Fruit fly (Drosophila melanogaster) whole organism, embryonic: ENCODE results near the gene Ogdh.

ENCODE experiments used
- B-H1 ChIP-seq: fragments of 200-800 bp; sonication (Bioruptor generic); IDR thresholded peaks from 3 replicates; pipeline ENCODE4 v1.3.6; 2022; ENCODE audit warnings: missing biosample characterization, missing genetic modification characterization
- Blimp-1 ChIP-seq: fragments of 200-800 bp; sonication (Bioruptor generic); optimal IDR thresholded peaks from 3 replicates; lab custom pipeline; 2018; ENCODE audit warnings: missing biosample characterization, missing genetic modification characterization, mild to moderate bottlenecking, moderate library complexity, missing genetic modification reagents
- CG10147 ChIP-seq: fragments of 200-800 bp; sonication (Bioruptor generic); optimal IDR thresholded peaks from 2 replicates; lab custom pipeline; 2019; ENCODE audit warnings: missing biosample characterization, mild to moderate bottlenecking, missing genetic modification characterization, moderate library complexity
- CG11398 ChIP-seq: fragments of 200-800 bp; sonication (Bioruptor generic); optimal IDR thresholded peaks from 2 replicates; lab custom pipeline; 2016; ENCODE audit warnings: missing biosample characterization, missing genetic modification characterization
- CG13894 ChIP-seq: fragments of 200-800 bp; sonication (Bioruptor generic); optimal IDR thresholded peaks from 3 replicates; lab custom pipeline; 2018; ENCODE audit warnings: missing biosample characterization, mild to moderate bottlenecking, missing genetic modification characterization, moderate library complexity
- CG14860 ChIP-seq: fragments of 200-800 bp; sonication (Bioruptor generic); IDR thresholded peaks from 3 replicates; pipeline ENCODE4 v1.3.6; 2022; ENCODE audit warnings: missing biosample characterization, missing genetic modification characterization; ENCODE audit not compliant: partially characterized antibody
- CG2199 ChIP-seq: fragments of 200-800 bp; sonication (Bioruptor generic); IDR thresholded peaks from 3 replicates; pipeline ENCODE4 v1.3.6; 2022; ENCODE audit warnings: missing biosample characterization, missing genetic modification characterization
- CG34224 ChIP-seq: fragments of 200-800 bp; sonication (Bioruptor generic); IDR thresholded peaks from 3 replicates; pipeline ENCODE4 v1.3.6; 2022; ENCODE audit warnings: missing biosample characterization, missing genetic modification characterization; ENCODE audit not compliant: partially characterized antibody
- CG4617 ChIP-seq: fragments of 200-800 bp; sonication (Bioruptor generic); optimal IDR thresholded peaks from 3 replicates; lab custom pipeline; 2016; ENCODE audit warnings: missing biosample characterization, missing genetic modification characterization, borderline replicate concordance
- CG4707 ChIP-seq: fragments of 200-800 bp; sonication (Bioruptor generic); optimal IDR thresholded peaks from 2 replicates; lab custom pipeline; 2018; ENCODE audit warnings: missing biosample characterization, mild to moderate bottlenecking, missing genetic modification characterization, moderate library complexity
- CG5245 ChIP-seq: fragments of 200-800 bp; sonication (Bioruptor generic); optimal IDR thresholded peaks from 3 replicates; lab custom pipeline; 2016; ENCODE audit warnings: missing biosample characterization, missing genetic modification characterization
- CG6272 ChIP-seq: fragments of 200-800 bp; sonication (Bioruptor generic); IDR thresholded peaks from 2 replicates; pipeline ENCODE4 v1.3.6; 2022; ENCODE audit warnings: missing biosample characterization, missing genetic modification characterization
- CG7271 ChIP-seq: fragments of 200-800 bp; sonication (Bioruptor generic); optimal IDR thresholded peaks from 2 replicates; lab custom pipeline; 2018; ENCODE audit warnings: missing biosample characterization, mild to moderate bottlenecking, missing genetic modification characterization, moderate library complexity
- D19A ChIP-seq: fragments of 200-800 bp; optimal IDR thresholded peaks from 3 replicates; lab custom pipeline; 2019; ENCODE audit warnings: missing biosample characterization, mild to moderate bottlenecking, missing genetic modification characterization, moderate library complexity
- D19B ChIP-seq: fragments of 200-800 bp; sonication (Bioruptor generic); optimal IDR thresholded peaks from 2 replicates; lab custom pipeline; 2017; ENCODE audit warnings: missing biosample characterization, mild to moderate bottlenecking, missing genetic modification characterization
- E2f1 ChIP-seq: fragments of 200-800 bp; sonication (Bioruptor generic); IDR thresholded peaks from 2 replicates; pipeline ENCODE4 v1.3.6; 2022; ENCODE audit warnings: missing biosample characterization, missing genetic modification characterization
- Gug ChIP-seq: fragments of 200-800 bp; sonication (Bioruptor generic); IDR thresholded peaks from 4 replicates; pipeline ENCODE4 v1.3.6; 2022; ENCODE audit warnings: missing biosample characterization, missing genetic modification characterization
- HLHmδ ChIP-seq: fragments of 200-800 bp; sonication (Bioruptor generic); optimal IDR thresholded peaks from 2 replicates; lab custom pipeline; 2018; ENCODE audit warnings: missing biosample characterization, mild to moderate bottlenecking, missing genetic modification characterization, moderate library complexity
- Hmr ChIP-seq: fragments of 200-800 bp; sonication (Bioruptor generic); optimal IDR thresholded peaks from 3 replicates; lab custom pipeline; 2017; ENCODE audit warnings: mild to moderate bottlenecking, missing biosample characterization, missing genetic modification reagents, missing genetic modification characterization
- Hmx ChIP-seq: fragments of 200-800 bp; sonication (Bioruptor generic); optimal IDR thresholded peaks from 2 replicates; lab custom pipeline; 2016; ENCODE audit warnings: missing biosample characterization, missing genetic modification characterization
- MTF-1 ChIP-seq: fragments of 200-800 bp; sonication (Bioruptor generic); optimal IDR thresholded peaks from 2 replicates; lab custom pipeline; 2018; ENCODE audit warnings: missing biosample characterization, mild to moderate bottlenecking, missing genetic modification characterization, borderline replicate concordance
- Med ChIP-seq: fragments of 200-800 bp; sonication (Bioruptor generic); peaks from one replicate; lab custom pipeline; 2016; ENCODE audit warnings: missing biosample characterization, missing genetic modification characterization, mild to moderate bottlenecking, inconsistent platforms, moderate library complexity
- PHDP ChIP-seq: fragments of 200-800 bp; sonication (Bioruptor generic); optimal IDR thresholded peaks from 3 replicates; lab custom pipeline; 2018; ENCODE audit warnings: missing biosample characterization, mild to moderate bottlenecking, missing genetic modification characterization, moderate library complexity
- amos ChIP-seq: fragments of 200-800 bp; sonication (Bioruptor generic); IDR thresholded peaks from 2 replicates; pipeline ENCODE4 v1.3.6; 2022; ENCODE audit warnings: missing biosample characterization, missing genetic modification characterization; ENCODE audit not compliant: partially characterized antibody
- ap ChIP-seq: fragments of 200-800 bp; sonication (Bioruptor generic); IDR thresholded peaks from 2 replicates; pipeline ENCODE4 v1.3.6; 2022; ENCODE audit warnings: missing biosample characterization, missing genetic modification characterization
- bbx ChIP-seq: fragments of 200-800 bp; sonication (Bioruptor generic); IDR thresholded peaks from 2 replicates; pipeline ENCODE4 v1.3.6; 2022; ENCODE audit warnings: missing biosample characterization, missing genetic modification characterization; ENCODE audit not compliant: partially characterized antibody
- bigmax ChIP-seq: fragments of 200-800 bp; sonication (Bioruptor generic); optimal IDR thresholded peaks from 2 replicates; lab custom pipeline; 2018; ENCODE audit warnings: missing biosample characterization, mild to moderate bottlenecking, missing genetic modification characterization
- bsh ChIP-seq, 2 experiments: fragments of 200-800 bp; sonication (Bioruptor generic); optimal IDR thresholded peaks; 2 replicates each; lab custom pipeline; 2017 to 2018; ENCODE audit warnings: mild to moderate bottlenecking in 2 of 2, missing biosample characterization in 2 of 2, missing genetic modification characterization in 2 of 2, moderate library complexity in 1 of 2
- cad ChIP-seq: fragments of >200 bp; optimal IDR thresholded peaks from 2 replicates; lab custom pipeline; 2017; ENCODE audit warnings: missing biosample characterization, missing genetic modification characterization
- caup ChIP-seq: fragments of 200-800 bp; sonication (Bioruptor generic); optimal IDR thresholded peaks from 3 replicates; lab custom pipeline; 2017; ENCODE audit warnings: missing biosample characterization, mild to moderate bottlenecking, missing genetic modification characterization, moderate library complexity; ENCODE audit not compliant: severe bottlenecking
- hth ChIP-seq: fragments of >200 bp; optimal IDR thresholded peaks from 2 replicates; lab custom pipeline; 2017; ENCODE audit warnings: inconsistent platforms
- klu ChIP-seq: fragments of 200-800 bp; sonication (Bioruptor generic); IDR thresholded peaks from 2 replicates; pipeline ENCODE4 v1.3.6; 2022; ENCODE audit warnings: missing biosample characterization, missing genetic modification characterization
- lab ChIP-seq: fragments of 200-800 bp; sonication (Bioruptor generic); optimal IDR thresholded peaks from 3 replicates; lab custom pipeline; 2017; ENCODE audit warnings: missing biosample characterization, missing genetic modification characterization, mild to moderate bottlenecking, moderate library complexity, missing genetic modification reagents
- mirr ChIP-seq: fragments of 200-800 bp; sonication (Bioruptor generic); optimal IDR thresholded peaks from 3 replicates; lab custom pipeline; 2018; ENCODE audit warnings: missing biosample characterization, mild to moderate bottlenecking, missing genetic modification characterization
- mld ChIP-seq: fragments of 200-800 bp; sonication (Bioruptor generic); IDR thresholded peaks from 3 replicates; pipeline ENCODE4 v1.3.6; 2022; ENCODE audit warnings: missing biosample characterization, missing genetic modification characterization; ENCODE audit not compliant: partially characterized antibody
- nerfin-1 ChIP-seq: fragments of 200-800 bp; sonication (Bioruptor generic); optimal IDR thresholded peaks from 3 replicates; lab custom pipeline; 2019; ENCODE audit warnings: missing biosample characterization, mild to moderate bottlenecking, missing genetic modification characterization, moderate library complexity
- nom ChIP-seq: fragments of 200-800 bp; sonication (Bioruptor generic); optimal IDR thresholded peaks from 2 replicates; lab custom pipeline; 2017; ENCODE audit warnings: missing biosample characterization, missing genetic modification characterization, mild to moderate bottlenecking, moderate library complexity, missing genetic modification reagents
- odd ChIP-seq: fragments of 200-800 bp; sonication (Bioruptor generic); optimal IDR thresholded peaks from 2 replicates; lab custom pipeline; 2017; ENCODE audit warnings: missing biosample characterization, mild to moderate bottlenecking, missing genetic modification characterization
- onecut ChIP-seq: fragments of 200-800 bp; sonication (Bioruptor generic); IDR thresholded peaks from 2 replicates; pipeline ENCODE4 v1.3.6; 2022; ENCODE audit warnings: missing biosample characterization, missing genetic modification characterization
- pita ChIP-seq: fragments of 200-800 bp; sonication (Bioruptor generic); optimal IDR thresholded peaks from 2 replicates; lab custom pipeline; 2017; ENCODE audit warnings: missing biosample characterization, mild to moderate bottlenecking, missing genetic modification characterization
- prd ChIP-seq, 3 experiments: fragments of >200 bp in 2 of 3; fragments of 200-800 bp in 1 of 3; sonication (Bioruptor generic) in 1 of 3; optimal IDR thresholded peaks in 2 of 3; IDR thresholded peaks in 1 of 3; 2 replicates in 2 of 3; 3 replicates in 1 of 3; pipeline versions ENCODE4 v1.3.6 to Lab custom; 2017 to 2022; ENCODE audit warnings: missing biosample characterization in 1 of 3, missing genetic modification characterization in 1 of 3
- psq ChIP-seq: fragments of 200-800 bp; sonication (Bioruptor generic); optimal IDR thresholded peaks from 2 replicates; lab custom pipeline; 2017; ENCODE audit warnings: missing biosample characterization, missing genetic modification characterization
- pum ChIP-seq: fragments of 200-800 bp; sonication (Bioruptor generic); optimal IDR thresholded peaks from 2 replicates; lab custom pipeline; 2016; ENCODE audit warnings: missing biosample characterization, missing genetic modification characterization
- ranshi ChIP-seq: fragments of 200-800 bp; sonication (Bioruptor generic); IDR thresholded peaks from 2 replicates; pipeline ENCODE4 v1.3.6; 2022; ENCODE audit warnings: missing biosample characterization, missing genetic modification characterization
- run ChIP-seq: fragments of 200-800 bp; sonication (Bioruptor generic); optimal IDR thresholded peaks from 3 replicates; lab custom pipeline; 2018; ENCODE audit warnings: missing biosample characterization, mild to moderate bottlenecking, missing genetic modification characterization
- sug ChIP-seq: fragments of 200-800 bp; optimal IDR thresholded peaks from 2 replicates; lab custom pipeline; 2019; ENCODE audit warnings: missing biosample characterization, mild to moderate bottlenecking, missing genetic modification characterization, moderate library complexity
- vnd ChIP-seq: fragments of 200-800 bp; sonication (Bioruptor generic); IDR thresholded peaks from 3 replicates; pipeline ENCODE4 v1.3.6; 2022; ENCODE audit warnings: missing biosample characterization, missing genetic modification characterization; ENCODE audit not compliant: partially characterized antibody
- wdn ChIP-seq: fragments of 200-800 bp; sonication (Bioruptor generic); IDR thresholded peaks from 2 replicates; pipeline ENCODE4 v1.3.6; 2022; ENCODE audit warnings: missing biosample characterization, missing genetic modification characterization

Gene Ogdh

dm6 chr3L:17004218-17004759, 49.7 kb downstream of the Ogdh start (continued):
- TF ChIP-seq amos (GFP tag; lab: Robert Waterston, UW) (no peak), pum (GFP tag; lab: Kevin White, UChicago) (peak; percentile 90), ap (GFP tag; lab: Robert Waterston, UW) (peak; percentile 79), HLHmδ (peak; percentile 15), sug (peak; percentile 59), bigmax (GFP tag; lab: Kevin White, UChicago) (no peak), CG14860 (GFP tag; lab: Robert Waterston, UW) (no peak), onecut (GFP tag; lab: Robert Waterston, UW) (peak; percentile 64), mirr (peak; percentile 33), mld (GFP tag; lab: Robert Waterston, UW) (no peak), CG2199 (GFP tag; lab: Robert Waterston, UW) (no peak; the same call in 2 of the 3 replicates), wdn (peak; percentile 63), nerfin-1 (peak; percentile 50), Gug (GFP tag; lab: Robert Waterston, UW) (peak; percentile 79), klu (GFP tag; lab: Robert Waterston, UW) (peak; percentile 79), lab (peak; percentile 84), bbx (no peak), pita (GFP tag; lab: Kevin White, UChicago) (no peak), Hmr (GFP tag; lab: Kevin White, UChicago) (peak; percentile 87), Hmx (GFP tag; lab: Kevin White, UChicago) (peak; percentile 25), CG34224 (GFP tag; lab: Robert Waterston, UW) (no peak), ranshi (peak; percentile 83), CG7271 (tag; lab: Kevin White, UChicago) (no peak), CG4617 (GFP tag; lab: Kevin White, UChicago) (peak; percentile 48), vnd (GFP tag; lab: Robert Waterston, UW) (no peak), PHDP (tag; lab: Kevin White, UChicago) (peak; percentile 90), prd (optimal IDR thresholded peaks at IDR 0.05; lab: Kevin White, UChicago) (no peak), prd (GFP tag; IDR thresholded peaks at IDR 0.05; lab: Robert Waterston, UW) (peak; percentile 90), hth (lab: Kevin White, UChicago) (no peak), run (tag; lab: Kevin White, UChicago) (peak; percentile 81), D19A (tag; lab: Kevin White, UChicago) (peak; percentile 72), CG6272 (GFP tag; lab: Robert Waterston, UW) (peak; percentile 79), nom (GFP tag; lab: Kevin White, UChicago) (peak; percentile 89), D19B (GFP tag; lab: Kevin White, UChicago) (peak; percentile 72), cad (no peak), MTF-1 (GFP tag; lab: Kevin White, UChicago) (peak; percentile 19), CG11398 (GFP tag; lab: Kevin White, UChicago) (peak; percentile 87), CG13894 (tag; lab: Kevin White, UChicago) (peak; percentile 40), bsh (GFP tag; optimal IDR thresholded peaks at IDR 0.05; lab: Kevin White, UChicago) (peak; percentile 77 to 79), psq (no peak), B-H1 (peak; percentile 73), caup (GFP tag; lab: Kevin White, UChicago) (peak; percentile 81), E2f1 (GFP tag; lab: Robert Waterston, UW) (peak; percentile 80), CG10147 (peak; percentile 87), CG5245 (GFP tag; lab: Kevin White, UChicago) (peak; percentile 71), Med (GFP tag; lab: Kevin White, UChicago) (peak; percentile 98), Blimp-1 (peak; percentile 80), odd (GFP tag; lab: Kevin White, UChicago) (peak; percentile 74), CG4707 (GFP tag; lab: Kevin White, UChicago) (peak; percentile 42)
